Worm (Caenorhabditis elegans): ENCODE measurements around the gene H03E18.2.

DNA sequence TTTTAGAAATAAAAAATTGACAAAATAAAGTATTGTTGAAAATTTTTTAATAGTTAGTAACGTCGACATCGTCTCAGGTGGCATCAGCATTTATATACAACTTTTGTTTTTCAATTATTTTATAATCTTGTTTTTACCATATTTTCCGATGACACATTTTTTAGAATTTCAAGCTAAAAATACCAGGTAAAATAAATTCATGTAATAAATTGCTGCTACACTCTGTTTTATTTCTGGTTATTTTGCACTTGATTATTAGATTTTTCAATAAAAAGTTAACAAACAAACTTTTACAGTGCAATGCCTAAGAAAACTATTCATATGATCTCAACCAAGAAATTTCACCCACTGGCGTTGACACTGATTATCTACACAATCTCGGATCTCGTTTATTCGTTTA is 1.3 kb upstream of the H03E18.2 start, which contains the start of gene C03G5.14:
- no peak for TF ChIP-seq fax-1 (tag; optimal IDR thresholded peaks at IDR 0.05)
- no peak for TF ChIP-seq nhr-11 (tag; optimal IDR thresholded peaks at IDR 0.05)
- TF ChIP-seq pqm-1 (tag; optimal IDR thresholded peaks at IDR 0.05) = no peak
- no peak for TF ChIP-seq ztf-16 (tag; optimal IDR thresholded peaks at IDR 0.05)
- no peak for TF ChIP-seq ceh-45 (GFP tag; IDR thresholded peaks at IDR 0.05)
- no peak for TF ChIP-seq Y22D7AL.16 (tag; optimal IDR thresholded peaks at IDR 0.05)
- no peak for TF ChIP-seq gmeb-2 (tag; optimal IDR thresholded peaks at IDR 0.05)
- no peak for TF ChIP-seq pax-1 (tag; optimal IDR thresholded peaks at IDR 0.05)
